Worm (Caenorhabditis elegans) whole organism, young adult: ENCODE results near the gene str-243.
"Not testable (repeated sequence)": the region's sequence is repeated elsewhere in the genome, so short reads cannot be mapped to it uniquely, and the experiment has no call there.

Source experiments
- B0019.2 ChIP-seq: fragments of 200-800 bp; sonication (Bioruptor generic); conservative IDR thresholded peaks from 2 replicates; pipeline ENCODE4 v1.3.6; 2022; ENCODE audit warnings: missing genetic modification reagents, missing genetic modification characterization, missing compliant biosample characterization
- B0035.1 ChIP-seq: sonication (generic microtip); optimal IDR thresholded peaks from 2 replicates; lab custom pipeline; 2016; ENCODE audit warnings: missing genetic modification characterization, mild to moderate bottlenecking, missing compliant biosample characterization, missing genotype, missing genetic modification reagents
- B0261.1 ChIP-seq: sonication (generic microtip); optimal IDR thresholded peaks from 2 replicates; lab custom pipeline; 2016; ENCODE audit warnings: mild to moderate bottlenecking, missing genetic modification characterization, moderate library complexity, missing compliant biosample characterization
- B0336.3 ChIP-seq: fragments of 200-800 bp; sonication (Bioruptor generic); IDR thresholded peaks from 2 replicates; pipeline ENCODE4 v1.3.6; 2022; ENCODE audit warnings: missing genetic modification characterization, missing compliant biosample characterization
- C06A6.2 ChIP-seq: fragments of 200-800 bp; sonication (Bioruptor generic); conservative IDR thresholded peaks from 2 replicates; pipeline ENCODE4 v1.3.6; 2022; ENCODE audit warnings: missing genetic modification characterization, missing compliant biosample characterization
- C17E4.6 ChIP-seq: fragments of 200-800 bp; sonication (Bioruptor generic); IDR thresholded peaks from 2 replicates; pipeline ENCODE4 v1.3.6; 2022; ENCODE audit warnings: missing genetic modification reagents, missing genetic modification characterization, missing compliant biosample characterization
- F39B2.1 ChIP-seq: fragments of 200-800 bp; sonication (Bioruptor generic); IDR thresholded peaks from 2 replicates; pipeline ENCODE4 v1.3.6; 2022; ENCODE audit warnings: missing genetic modification reagents, missing genetic modification characterization, missing compliant biosample characterization
- F49E8.2 ChIP-seq: sonication (generic microtip); optimal IDR thresholded peaks from 3 replicates; lab custom pipeline; 2017; ENCODE audit warnings: missing genetic modification characterization, mild to moderate bottlenecking, missing compliant biosample characterization, antibody characterized with exemption, moderate library complexity; ENCODE audit not compliant: insufficient read depth
- F52B5.7 ChIP-seq: sonication (generic microtip); optimal IDR thresholded peaks from 2 replicates; lab custom pipeline; 2016; ENCODE audit warnings: mild to moderate bottlenecking, missing genetic modification characterization, missing compliant biosample characterization
- Y67H2A.10 ChIP-seq: fragments of 200-800 bp; sonication (Bioruptor generic); conservative IDR thresholded peaks from 2 replicates; pipeline ENCODE4 v1.3.6; 2022; ENCODE audit warnings: missing genetic modification reagents, missing genetic modification characterization, missing compliant biosample characterization
- akir-1 ChIP-seq: fragments of 200-800 bp; sonication (Bioruptor generic); optimal IDR thresholded peaks from 2 replicates; lab custom pipeline; 2018; ENCODE audit warnings: mild to moderate bottlenecking, missing genetic modification characterization, moderate library complexity, missing compliant biosample characterization
- ama-1 ChIP-seq, 3 experiments: fragments of 150-350 bp in 1 of 3; sonication (generic microtip) in 2 of 3; optimal IDR thresholded peaks; 2 replicates each; lab custom pipeline; 2014 to 2018; ENCODE audit warnings: missing biosample characterization in 2 of 3, missing genetic modification characterization in 2 of 3, missing genetic modification reagents in 2 of 3
- aptf-3 ChIP-seq: fragments of 200-800 bp; sonication (Bioruptor generic); IDR thresholded peaks from 2 replicates; pipeline ENCODE4 v1.3.6; 2022; ENCODE audit warnings: missing genetic modification characterization, missing compliant biosample characterization
- athp-1 ChIP-seq: sonication (generic microtip); optimal IDR thresholded peaks from 2 replicates; lab custom pipeline; 2017; ENCODE audit warnings: mild to moderate bottlenecking, missing genetic modification characterization, missing compliant biosample characterization
- attf-6 ChIP-seq: fragments of 200-800 bp; sonication (Bioruptor generic); IDR thresholded peaks from 2 replicates; pipeline ENCODE4 v1.3.6; 2022; ENCODE audit warnings: missing genetic modification reagents, missing genetic modification characterization, missing compliant biosample characterization
- cebp-1 ChIP-seq, 2 experiments: fragments of 200-800 bp in 1 of 2; sonication (Bioruptor generic) in 1 of 2; sonication (generic microtip) in 1 of 2; IDR thresholded peaks in 1 of 2; optimal IDR thresholded peaks in 1 of 2; 2 replicates each; pipeline versions ENCODE4 v1.3.6 to Lab custom; 2017 to 2022; ENCODE audit warnings: missing compliant biosample characterization in 2 of 2, missing genetic modification characterization in 2 of 2, mild to moderate bottlenecking in 1 of 2, missing genetic modification reagents in 1 of 2, moderate library complexity in 1 of 2
- cebp-2 ChIP-seq: fragments of 200-800 bp; sonication (Bioruptor generic); IDR thresholded peaks from 2 replicates; pipeline ENCODE4 v1.3.6; 2022; ENCODE audit warnings: missing genetic modification characterization, missing compliant biosample characterization
- ceh-40 ChIP-seq: fragments of 200-800 bp; sonication (Bioruptor generic); IDR thresholded peaks from 2 replicates; pipeline ENCODE4 v1.3.6; 2022; ENCODE audit warnings: missing genetic modification characterization, missing compliant biosample characterization
- ceh-58 ChIP-seq: fragments of 200-800 bp; sonication (Bioruptor generic); IDR thresholded peaks from 2 replicates; pipeline ENCODE4 v1.3.6; 2022; ENCODE audit warnings: missing genetic modification characterization, missing compliant biosample characterization
- egl-18 ChIP-seq: fragments of 200-800 bp; sonication (Bioruptor generic); IDR thresholded peaks from 2 replicates; pipeline ENCODE4 v1.3.6; 2022; ENCODE audit warnings: missing genetic modification reagents, missing genetic modification characterization, missing compliant biosample characterization
- egl-44 ChIP-seq: fragments of 200-800 bp; sonication (Bioruptor generic); IDR thresholded peaks from 2 replicates; pipeline ENCODE4 v1.3.6; 2022; ENCODE audit warnings: missing genetic modification reagents, missing genetic modification characterization, missing compliant biosample characterization
- egrh-3 ChIP-seq: fragments of 200-800 bp; sonication (Bioruptor generic); IDR thresholded peaks from 2 replicates; pipeline ENCODE4 v1.3.6; 2022; ENCODE audit warnings: missing genetic modification reagents, missing genetic modification characterization, missing compliant biosample characterization
- fkh-3 ChIP-seq: sonication (generic microtip); optimal IDR thresholded peaks from 2 replicates; lab custom pipeline; 2016; ENCODE audit warnings: mild to moderate bottlenecking, missing genetic modification characterization, missing compliant biosample characterization
- hmg-20 ChIP-seq: fragments of 200-800 bp; sonication (Bioruptor generic); IDR thresholded peaks from 2 replicates; pipeline ENCODE4 v1.3.6; 2022; ENCODE audit warnings: missing genetic modification reagents, missing genetic modification characterization, missing compliant biosample characterization
- hsf-1 ChIP-seq: fragments of 200-800 bp; sonication (Bioruptor generic); IDR thresholded peaks from 2 replicates; pipeline ENCODE4 v1.3.6; 2022; ENCODE audit warnings: missing genetic modification reagents, missing genetic modification characterization, missing compliant biosample characterization
- lin-35 ChIP-seq, 3 experiments: fragments of 150-350 bp in 2 of 3; sonication (generic microtip) in 1 of 3; optimal IDR thresholded peaks; 2 replicates each; lab custom pipeline; 2014 to 2018; ENCODE audit warnings: missing biosample characterization in 3 of 3, missing genetic modification characterization in 3 of 3, missing genetic modification reagents in 3 of 3
- lin-40 ChIP-seq: sonication (generic microtip); optimal IDR thresholded peaks from 2 replicates; lab custom pipeline; 2016; ENCODE audit warnings: missing genetic modification characterization, mild to moderate bottlenecking, missing compliant biosample characterization, missing genotype, missing genetic modification reagents
- mel-28 ChIP-seq: sonication (generic microtip); optimal IDR thresholded peaks from 2 replicates; lab custom pipeline; 2016; ENCODE audit warnings: borderline replicate concordance, mild to moderate bottlenecking, missing genetic modification characterization, missing compliant biosample characterization
- nfyb-1 ChIP-seq: fragments of 200-800 bp; sonication (Bioruptor generic); IDR thresholded peaks from 2 replicates; pipeline ENCODE4 v1.3.6; 2022; ENCODE audit warnings: missing genetic modification reagents, missing genetic modification characterization, missing compliant biosample characterization
- nhr-120 ChIP-seq: fragments of 200-800 bp; sonication (Bioruptor generic); IDR thresholded peaks from 2 replicates; pipeline ENCODE4 v1.3.6; 2022; ENCODE audit warnings: missing genetic modification characterization, missing compliant biosample characterization
- pbrm-1 ChIP-seq: fragments of 200-800 bp; sonication (Bioruptor generic); IDR thresholded peaks from 2 replicates; pipeline ENCODE4 v1.3.6; 2022; ENCODE audit warnings: missing genetic modification reagents, missing genetic modification characterization, missing compliant biosample characterization
- pha-4 ChIP-seq: fragments of 150-350 bp; sonication (generic microtip); optimal IDR thresholded peaks from 2 replicates; lab custom pipeline; 2014; ENCODE audit warnings: missing biosample characterization, missing genetic modification reagents, missing genetic modification characterization
- rcor-1 ChIP-seq: fragments of 200-800 bp; sonication (Bioruptor generic); IDR thresholded peaks from 2 replicates; pipeline ENCODE4 v1.3.6; 2022; ENCODE audit warnings: missing genetic modification reagents, missing genetic modification characterization, missing compliant biosample characterization
- rpc-1 ChIP-seq, 2 experiments: fragments of 150-350 bp in 1 of 2; sonication (generic microtip) in 1 of 2; optimal IDR thresholded peaks; 2 replicates each; lab custom pipeline; 2014 to 2018; ENCODE audit warnings: missing biosample characterization in 1 of 2, missing genetic modification characterization in 1 of 2, missing genetic modification reagents in 1 of 2, missing genotype in 1 of 2
- sdz-38 ChIP-seq: sonication (generic microtip); optimal IDR thresholded peaks from 2 replicates; lab custom pipeline; 2016; ENCODE audit warnings: missing genotype, missing genetic modification characterization, missing compliant biosample characterization
- sea-2 ChIP-seq: fragments of 200-800 bp; sonication (Bioruptor generic); IDR thresholded peaks from 2 replicates; pipeline ENCODE4 v1.3.6; 2022; ENCODE audit warnings: missing genetic modification characterization, missing compliant biosample characterization
- tbp1 ChIP-seq: fragments of 200-800 bp; sonication (Bioruptor generic); optimal IDR thresholded peaks from 2 replicates; lab custom pipeline; 2018; ENCODE audit warnings: mild to moderate bottlenecking, missing genetic modification characterization, missing compliant biosample characterization
- ztf-18 ChIP-seq: sonication (generic microtip); optimal IDR thresholded peaks from 2 replicates; lab custom pipeline; 2016; ENCODE audit warnings: missing genotype, mild to moderate bottlenecking, missing genetic modification characterization, missing compliant biosample characterization
- ztf-28 ChIP-seq: fragments of 200-800 bp; sonication (Bioruptor generic); IDR thresholded peaks from 2 replicates; pipeline ENCODE4 v1.3.6; 2022; ENCODE audit warnings: missing genetic modification reagents, missing genetic modification characterization, missing compliant biosample characterization

str-243 gene

ce11 chrV:1551143-1551542 lies 28.6 kb downstream of the str-243 start:
- TF ChIP-seq sdz-38 (no peak), aptf-3 (GFP tag; lab: Robert Waterston, UW) (no peak), ztf-18 (tag; lab: Kevin White, UChicago) (no peak), tbp1 (GFP tag; lab: Kevin White, UChicago) (no peak), ama-1 (optimal IDR thresholded peaks at IDR 0.05; lab: Kevin White, UChicago) (no peak), ama-1 (GFP tag; optimal IDR thresholded peaks at IDR 0.05; lab: Kevin White, UChicago) (no peak), sea-2 (GFP tag; lab: Robert Waterston, UW) (no peak)

- TF ChIP-seq egrh-3 (GFP tag; lab: Robert Waterston, UW) (no peak), ztf-28 (GFP tag; lab: Robert Waterston, UW) (no peak), pha-4 (tag; lab: Kevin White, UChicago) (no peak), pbrm-1 (no peak), attf-6 (GFP tag; lab: Robert Waterston, UW) (no peak), F52B5.7 (no peak), lin-40 (no peak), B0261.1 (tag; lab: Kevin White, UChicago) (no peak)
- TF ChIP-seq, all 124 proteins: peak for 0
Measured at ce11 chrV:1553004-1553403, 30.4 kb downstream of the str-243 start, which contains the start of gene srsx-8. Gene srsx-8, minus strand, starts transcription at chrV:1553104.

ce11 chrV:1555072-1555471 lies 32.5 kb downstream of the str-243 start:
- TF ChIP-seq nfyb-1 (GFP tag; lab: Robert Waterston, UW), result no peak
- TF ChIP-seq C06A6.2, result no peak
- no peak for TF ChIP-seq mel-28 (tag; lab: Kevin White, UChicago)
- no peak for TF ChIP-seq B0336.3 (GFP tag; lab: Robert Waterston, UW)
- TF ChIP-seq akir-1 (GFP tag; lab: Kevin White, UChicago), result no peak
- no peak for TF ChIP-seq sdz-38
- TF ChIP-seq, all 124 proteins: peak for 0

- TF ChIP-seq pha-4 (tag; lab: Kevin White, UChicago) (no peak), cebp-1 (GFP tag; IDR thresholded peaks at IDR 0.05; lab: Robert Waterston, UW) (no peak), cebp-1 (tag; optimal IDR thresholded peaks at IDR 0.05; lab: Kevin White, UChicago) (no peak), Y67H2A.10 (GFP tag; lab: Robert Waterston, UW) (no peak), egl-18 (GFP tag; lab: Robert Waterston, UW) (no peak), hsf-1 (GFP tag; lab: Robert Waterston, UW) (no peak), pbrm-1 (no peak), ceh-58 (GFP tag; lab: Robert Waterston, UW) (no peak), mel-28 (tag; lab: Kevin White, UChicago) (no peak), lin-35 (GFP tag; optimal IDR thresholded peaks at IDR 0.05; lab: Kevin White, UChicago) (no peak), fkh-3 (tag; lab: Kevin White, UChicago) (no peak), F39B2.1 (GFP tag; lab: Robert Waterston, UW) (no peak), B0019.2 (GFP tag; lab: Robert Waterston, UW) (no peak), athp-1 (tag; lab: Kevin White, UChicago) (no peak), aptf-3 (GFP tag; lab: Robert Waterston, UW) (no peak), B0035.1 (tag; lab: Kevin White, UChicago) (no peak), nfyb-1 (GFP tag; lab: Robert Waterston, UW) (no peak), F49E8.2 (tag; lab: Kevin White, UChicago) (no peak)
Measured at ce11 chrV:1558113-1558512, 35.5 kb downstream of the str-243 start.

ce11 chrV:1561169-1561568 lies 38.6 kb downstream of the str-243 start:
- 0 out of 2 replicates have a peak, but pooled peaks have one; percentile 37 for TF ChIP-seq C17E4.6 (GFP tag; lab: Robert Waterston, UW)
- not testable (repeated sequence) for TF ChIP-seq rpc-1 (optimal IDR thresholded peaks at IDR 0.05; lab: Kevin White, UChicago)
- TF ChIP-seq rpc-1 (tag; optimal IDR thresholded peaks at IDR 0.05; lab: Kevin White, UChicago), result peak; percentile 49
- TF ChIP-seq ceh-40, result 0 out of 2 replicates have a peak, but pooled peaks have one; percentile 50
- peak; percentile 41; the same call in 1 of the 2 replicates for TF ChIP-seq attf-6 (GFP tag; lab: Robert Waterston, UW)
- TF ChIP-seq egl-44, result peak; percentile 85
- 0 out of 2 replicates have a peak, but pooled peaks have one; percentile 14 for TF ChIP-seq aptf-3 (GFP tag; lab: Robert Waterston, UW)
- TF ChIP-seq tbp1 (GFP tag; lab: Kevin White, UChicago), result peak; percentile 83
- 0 out of 2 replicates have a peak, but pooled peaks have one; percentile 85 for TF ChIP-seq nhr-120
- TF ChIP-seq rcor-1 (GFP tag; lab: Robert Waterston, UW), result peak; percentile 67; the same call in 1 of the 2 replicates
- peak; percentile 57 for TF ChIP-seq B0261.1 (tag; lab: Kevin White, UChicago)
- peak; percentile 59; the same call in 1 of the 2 replicates for TF ChIP-seq hmg-20 (GFP tag; lab: Robert Waterston, UW)
- TF ChIP-seq pbrm-1, result peak; percentile 36; the same call in 1 of the 2 replicates
- TF ChIP-seq cebp-2, result peak; percentile 80; the same call in 1 of the 2 replicates
